Worm (Caenorhabditis elegans): ENCODE measurements around the gene T10H9.8.

The T10H9.8 gene

ce11 chrV:6683282-6683681, 31.1 kb downstream of the T10H9.8 start:
- TF ChIP-seq lin-39 (tag; optimal IDR thresholded peaks at IDR 0.05), result no peak
- no peak for TF ChIP-seq egl-27 (tag; optimal IDR thresholded peaks at IDR 0.05)
- TF ChIP-seq ztf-4 (tag; optimal IDR thresholded peaks at IDR 0.05), result no peak
- TF ChIP-seq sea-2 (GFP tag; optimal IDR thresholded peaks at IDR 0.05), result no peak
- no peak for TF ChIP-seq hmg-11 (tag; optimal IDR thresholded peaks at IDR 0.05)
- no peak for TF ChIP-seq fkh-10 (GFP tag; optimal IDR thresholded peaks at IDR 0.05)
- TF ChIP-seq nhr-25 (tag; optimal IDR thresholded peaks at IDR 0.05), result no peak
- TF ChIP-seq mml-1 (tag; optimal IDR thresholded peaks at IDR 0.05), result no peak
- no peak for TF ChIP-seq pha-4 (tag; optimal IDR thresholded peaks at IDR 0.05)
- TF ChIP-seq ceh-9 (tag; optimal IDR thresholded peaks at IDR 0.05), result no peak
- no peak for TF ChIP-seq jun-1 (tag; optimal IDR thresholded peaks at IDR 0.05)
- no peak for TF ChIP-seq skn-1 (tag; optimal IDR thresholded peaks at IDR 0.05)

- no peak for TF ChIP-seq nhr-77 (tag; optimal IDR thresholded peaks at IDR 0.05)
- no peak for TF ChIP-seq ama-1 (optimal IDR thresholded peaks at IDR 0.05)
- TF ChIP-seq nhr-23 (tag; optimal IDR thresholded peaks at IDR 0.05), result no peak
- TF ChIP-seq lin-39 (tag; optimal IDR thresholded peaks at IDR 0.05), result peak; percentile 36
- no peak for TF ChIP-seq ceh-9 (tag; optimal IDR thresholded peaks at IDR 0.05)
Observed at ce11 chrV:6683740-6684139, 31.6 kb downstream of the T10H9.8 start.

ce11 chrV:6684541-6684940, 32.4 kb downstream of the T10H9.8 start:
- no peak for TF ChIP-seq jun-1 (tag; optimal IDR thresholded peaks at IDR 0.05)
- no peak for TF ChIP-seq pqm-1 (tag; optimal IDR thresholded peaks at IDR 0.05)
- TF ChIP-seq nhr-11 (tag; optimal IDR thresholded peaks at IDR 0.05), result no peak
- TF ChIP-seq fkh-2 (tag; optimal IDR thresholded peaks at IDR 0.05), result no peak
- TF ChIP-seq tbx-2 (tag; optimal IDR thresholded peaks at IDR 0.05), result no peak
- TF ChIP-seq elt-2 (tag; optimal IDR thresholded peaks at IDR 0.05), result no peak
- TF ChIP-seq nfya-1 (tag; optimal IDR thresholded peaks at IDR 0.05; ENCODE audit: insufficient read depth), result no peak
- no peak for TF ChIP-seq elt-1 (tag; optimal IDR thresholded peaks at IDR 0.05)
- no peak for TF ChIP-seq lsy-12 (tag; optimal IDR thresholded peaks at IDR 0.05)
- TF ChIP-seq fkh-10 (GFP tag; optimal IDR thresholded peaks at IDR 0.05), result no peak
- TF ChIP-seq mml-1 (tag; optimal IDR thresholded peaks at IDR 0.05), result no peak
- TF ChIP-seq snpc-4 (tag; optimal IDR thresholded peaks at IDR 0.05), result no peak
- no peak for TF ChIP-seq nhr-23 (tag; optimal IDR thresholded peaks at IDR 0.05)
- TF ChIP-seq ama-1 (optimal IDR thresholded peaks at IDR 0.05), result no peak
- no peak for TF ChIP-seq nhr-25 (tag; optimal IDR thresholded peaks at IDR 0.05)
- TF ChIP-seq ZK546.5 (tag; optimal IDR thresholded peaks at IDR 0.05), result no peak
- TF ChIP-seq unc-39 (tag; optimal IDR thresholded peaks at IDR 0.05), result no peak

DNA sequence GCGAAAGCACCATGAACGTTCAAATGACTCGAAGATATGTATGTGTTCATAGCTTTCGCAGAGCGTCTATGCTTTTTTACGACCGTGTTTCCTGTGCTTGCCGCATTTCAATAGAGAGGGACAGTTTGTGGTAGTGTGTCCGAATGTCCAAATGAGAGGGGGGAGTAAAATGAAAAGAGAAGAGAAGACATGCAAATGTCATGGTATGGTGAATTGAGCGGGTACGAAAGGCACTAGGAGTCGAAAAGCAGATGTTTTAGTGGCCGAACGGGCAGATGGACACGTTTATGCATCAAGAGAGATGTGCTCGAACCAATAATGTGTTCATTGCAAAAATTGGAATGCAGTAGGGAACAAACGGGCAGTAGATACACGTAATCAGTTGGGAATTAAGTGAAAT, 33.3 kb downstream of the T10H9.8 start:
- no peak for TF ChIP-seq elt-1 (tag; optimal IDR thresholded peaks at IDR 0.05)
- no peak for TF ChIP-seq egl-27 (tag; optimal IDR thresholded peaks at IDR 0.05)
- TF ChIP-seq daf-12 (tag; optimal IDR thresholded peaks at IDR 0.05), result no peak

DNA sequence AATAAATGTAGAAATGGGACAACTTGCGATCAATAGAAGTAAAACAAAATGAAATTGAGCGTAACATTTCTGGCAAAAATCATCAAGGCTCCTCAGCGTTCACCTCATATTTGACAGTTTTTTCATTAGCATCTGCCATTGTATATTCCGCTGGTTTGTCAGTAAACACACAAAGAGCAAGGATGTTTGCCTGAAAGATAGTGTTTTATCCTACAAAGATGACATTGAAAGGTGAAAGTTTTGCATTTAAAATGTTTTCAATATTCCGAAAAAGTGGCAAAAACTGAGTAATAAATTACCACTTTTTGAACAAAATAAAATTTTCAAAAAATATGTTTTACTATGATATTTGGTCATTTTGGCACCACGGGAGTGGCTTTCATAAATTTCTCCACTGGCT, 33.8 kb downstream of the T10H9.8 start:
- no peak for TF ChIP-seq elt-3 (tag; optimal IDR thresholded peaks at IDR 0.05)
- no peak for TF ChIP-seq zag-1 (tag; optimal IDR thresholded peaks at IDR 0.05)
- TF ChIP-seq R02D3.7 (tag; optimal IDR thresholded peaks at IDR 0.05), result no peak
- TF ChIP-seq mml-1 (tag; optimal IDR thresholded peaks at IDR 0.05), result no peak
- no peak for TF ChIP-seq jun-1 (tag; optimal IDR thresholded peaks at IDR 0.05)
- no peak for TF ChIP-seq ceh-82 (tag; optimal IDR thresholded peaks at IDR 0.05)
- TF ChIP-seq snpc-4 (tag; optimal IDR thresholded peaks at IDR 0.05), result no peak
- TF ChIP-seq nhr-67 (tag; optimal IDR thresholded peaks at IDR 0.05), result no peak
- no peak for TF ChIP-seq fos-1 (tag; optimal IDR thresholded peaks at IDR 0.05)
- TF ChIP-seq nhr-23 (tag; optimal IDR thresholded peaks at IDR 0.05), result no peak
- no peak for TF ChIP-seq nhr-76 (tag; optimal IDR thresholded peaks at IDR 0.05)
- TF ChIP-seq egl-5 (tag; optimal IDR thresholded peaks at IDR 0.05), result no peak
- no peak for TF ChIP-seq nhr-11 (tag; optimal IDR thresholded peaks at IDR 0.05)
- no peak for TF ChIP-seq fkh-2 (tag; optimal IDR thresholded peaks at IDR 0.05)

All from whole organism, L3 larva.